Worm (Caenorhabditis elegans) whole organism, midembryonic: Measurements from ENCODE around the gene somi-1.

Source experiments
- T22C8.4 ChIP-seq: fragments of 200-800 bp; sonication (Bioruptor generic); IDR thresholded peaks from 2 replicates; pipeline ENCODE4 v1.3.6; 2022; ENCODE audit warnings: missing genetic modification characterization, missing compliant biosample characterization
- cog-1 ChIP-seq: sonication (generic microtip); optimal IDR thresholded peaks from 2 replicates; lab custom pipeline; 2016; ENCODE audit warnings: missing genetic modification characterization, missing compliant biosample characterization
- flt-1 ChIP-seq: fragments of 200-800 bp; sonication (Bioruptor generic); IDR thresholded peaks from 2 replicates; pipeline ENCODE4 v1.3.6; 2022; ENCODE audit warnings: missing genetic modification characterization, missing compliant biosample characterization
- klf-2 ChIP-seq: fragments of 200-800 bp; sonication (Bioruptor generic); conservative IDR thresholded peaks from 2 replicates; pipeline ENCODE4 v1.3.6; 2022; ENCODE audit warnings: missing genetic modification reagents, missing genetic modification characterization, missing compliant biosample characterization
- med-1 ChIP-seq: sonication (generic microtip); optimal IDR thresholded peaks from 2 replicates; lab custom pipeline; 2017; ENCODE audit warnings: missing genetic modification characterization, mild to moderate bottlenecking, missing compliant biosample characterization, antibody characterized with exemption, missing genetic modification reagents; ENCODE audit not compliant: insufficient read depth
- ref-1 ChIP-seq: fragments of 200-800 bp; sonication (Bioruptor generic); conservative IDR thresholded peaks from 2 replicates; pipeline ENCODE4 v1.3.6; 2022; ENCODE audit warnings: missing genetic modification reagents, missing genetic modification characterization, missing compliant biosample characterization
- tab-1 ChIP-seq: fragments of 200-800 bp; sonication (Bioruptor generic); IDR thresholded peaks from 2 replicates; pipeline ENCODE4 v1.3.6; 2022; ENCODE audit warnings: missing genetic modification characterization, missing compliant biosample characterization
- ztf-23 ChIP-seq: fragments of 200-800 bp; sonication (Bioruptor generic); IDR thresholded peaks from 2 replicates; pipeline ENCODE4 v1.3.6; 2022; ENCODE audit warnings: missing genetic modification reagents, missing genetic modification characterization, missing compliant biosample characterization
- ztf-29 ChIP-seq: fragments of 200-800 bp; sonication (Bioruptor generic); IDR thresholded peaks from 2 replicates; pipeline ENCODE4 v1.3.6; 2022; ENCODE audit warnings: missing genetic modification reagents, missing genetic modification characterization, missing compliant biosample characterization

- no peak for TF ChIP-seq flt-1 (GFP tag; lab: Robert Waterston, UW)
- no peak for TF ChIP-seq ref-1
- TF ChIP-seq ztf-23 (GFP tag; lab: Robert Waterston, UW), result no peak
- TF ChIP-seq T22C8.4 (GFP tag; lab: Robert Waterston, UW), result no peak
- no peak for TF ChIP-seq med-1 (GFP tag; lab: Kevin White, UChicago)
- TF ChIP-seq ztf-29 (GFP tag; lab: Robert Waterston, UW), result no peak
- TF ChIP-seq cog-1 (tag; lab: Kevin White, UChicago), result no peak
- no peak for TF ChIP-seq klf-2 (GFP tag; lab: Robert Waterston, UW)
- TF ChIP-seq tab-1 (GFP tag; lab: Robert Waterston, UW), result no peak
Measured at ce11 chrV:13351773-13352172, 39.4 kb downstream of the somi-1 start.
